Fruit fly (Drosophila melanogaster) Kc167 (cell line): ENCODE results near the gene CG3744.

Source experiments
- Sin3A ChIP-seq: fragments of >200 bp; optimal IDR thresholded peaks from 2 replicates; lab custom pipeline; 2018; ENCODE audit warnings: missing external identifiers
- h ChIP-seq: fragments of >200 bp; optimal IDR thresholded peaks from 3 replicates; lab custom pipeline; 2018; ENCODE audit warnings: missing external identifiers
- insv ChIP-seq: fragments of >200 bp; optimal IDR thresholded peaks from 3 replicates; lab custom pipeline; 2018; ENCODE audit warnings: missing external identifiers
- psq ChIP-seq: fragments of >200 bp; optimal IDR thresholded peaks from 2 replicates; lab custom pipeline; 2017; ENCODE audit warnings: missing external identifiers
- ttk ChIP-seq: sonication (Bioruptor generic); optimal IDR thresholded peaks from 2 replicates; lab custom pipeline; 2017; ENCODE audit warnings: missing external identifiers

- TF ChIP-seq insv = no peak
- TF ChIP-seq psq (lab: Kevin White, UChicago) = no peak
- TF ChIP-seq h (lab: Kevin White, UChicago) = no peak
- no peak for TF ChIP-seq ttk (lab: Kevin White, UChicago)
- no peak for TF ChIP-seq Sin3A (lab: Kevin White, UChicago)
Observed at dm6 chr3R:24878655-24879054, 2.2 kb upstream of the CG3744 start.
